Fruit fly (Drosophila melanogaster) whole organism, wandering third instar larva: ENCODE results near the gene iav.

ENCODE experiments used
- Abd-B ChIP-seq: fragments of >200 bp; optimal IDR thresholded peaks from 2 replicates; lab custom pipeline; 2017; ENCODE audit warnings: missing biosample characterization, missing genetic modification characterization
- CG32264 ChIP-seq: fragments of 200-800 bp; sonication (Bioruptor generic); optimal IDR thresholded peaks from 2 replicates; lab custom pipeline; 2016; ENCODE audit warnings: missing biosample characterization, missing genetic modification characterization
- CG9705 ChIP-seq: fragments of 200-800 bp; sonication (Bioruptor generic); optimal IDR thresholded peaks from 2 replicates; lab custom pipeline; 2018; ENCODE audit warnings: missing biosample characterization, mild to moderate bottlenecking, missing genetic modification characterization
- CrebA ChIP-seq: fragments of 200-800 bp; sonication (Bioruptor generic); optimal IDR thresholded peaks from 2 replicates; lab custom pipeline; 2016; ENCODE audit warnings: missing biosample characterization, mild to moderate bottlenecking, missing genetic modification characterization, borderline replicate concordance
- Dfd ChIP-seq: fragments of >200 bp; optimal IDR thresholded peaks from 2 replicates; lab custom pipeline; 2017; ENCODE audit warnings: missing biosample characterization, missing genetic modification characterization
- Dif ChIP-seq: fragments of 200-275, 200-300 bp; sonication (Bioruptor generic); optimal IDR thresholded peaks from 2 replicates; lab custom pipeline; 2018; ENCODE audit warnings: missing biosample characterization, missing genetic modification characterization; ENCODE audit not compliant: partially characterized antibody
- GATAd ChIP-seq: sonication (Bioruptor generic); optimal IDR thresholded peaks from 2 replicates; lab custom pipeline; 2016; ENCODE audit warnings: missing biosample characterization, missing genetic modification characterization
- HLH106 ChIP-seq: fragments of 200-800 bp; optimal IDR thresholded peaks from 3 replicates; lab custom pipeline; 2019; ENCODE audit warnings: missing biosample characterization, mild to moderate bottlenecking, missing genetic modification characterization, moderate library complexity
- Hnf4 ChIP-seq: fragments of 200-800 bp; sonication (Bioruptor generic); optimal IDR thresholded peaks from 2 replicates; lab custom pipeline; 2016; ENCODE audit warnings: missing biosample characterization, mild to moderate bottlenecking, missing genetic modification characterization
- Hr78 ChIP-seq: fragments of >200 bp; optimal IDR thresholded peaks from 2 replicates; lab custom pipeline; 2017; ENCODE audit warnings: missing biosample characterization, missing genetic modification characterization
- Hr83 ChIP-seq: fragments of 200-300 bp; sonication (Bioruptor generic); optimal IDR thresholded peaks from 2 replicates; lab custom pipeline; 2016; ENCODE audit warnings: missing biosample characterization, mild to moderate bottlenecking, missing genetic modification characterization, moderate library complexity; ENCODE audit not compliant: poor library complexity, severe bottlenecking
- Jra ChIP-seq: sonication (Bioruptor generic); optimal IDR thresholded peaks from 2 replicates; lab custom pipeline; 2016; ENCODE audit warnings: missing biosample characterization, missing genetic modification characterization
- Mio ChIP-seq: sonication (Bioruptor generic); optimal IDR thresholded peaks from 2 replicates; lab custom pipeline; 2016; ENCODE audit warnings: missing biosample characterization, missing genetic modification characterization
- Myc ChIP-seq: fragments of >200 bp; optimal IDR thresholded peaks from 2 replicates; lab custom pipeline; 2017
- N ChIP-seq: fragments of >200 bp; optimal IDR thresholded peaks from 2 replicates; lab custom pipeline; 2018; ENCODE audit warnings: missing biosample characterization, missing external identifiers, missing genetic modification characterization
- OdsH ChIP-seq: fragments of 200-800 bp; sonication (Bioruptor generic); optimal IDR thresholded peaks from 2 replicates; lab custom pipeline; 2016; ENCODE audit warnings: missing biosample characterization, mild to moderate bottlenecking, missing genetic modification characterization
- Rel ChIP-seq, 2 experiments: fragments of 200-800 bp; sonication (Bioruptor generic) in 1 of 2; optimal IDR thresholded peaks; 2 replicates in 1 of 2; 3 replicates in 1 of 2; lab custom pipeline; 2016 to 2019; ENCODE audit warnings: mild to moderate bottlenecking in 2 of 2, missing biosample characterization in 2 of 2, missing genetic modification characterization in 2 of 2, moderate library complexity in 1 of 2
- Sp1 ChIP-seq: fragments of 200-800 bp; sonication (Bioruptor generic); optimal IDR thresholded peaks from 3 replicates; lab custom pipeline; 2019; ENCODE audit warnings: missing biosample characterization, mild to moderate bottlenecking, missing genetic modification characterization, moderate library complexity
- Vsx2 ChIP-seq: fragments of 200-300, 225-300 bp; sonication (Bioruptor generic); optimal IDR thresholded peaks from 2 replicates; lab custom pipeline; 2018; ENCODE audit warnings: missing biosample characterization, missing genetic modification characterization; ENCODE audit not compliant: partially characterized antibody
- br ChIP-seq: fragments of 200-800 bp; sonication (Bioruptor generic); optimal IDR thresholded peaks from 2 replicates; lab custom pipeline; 2016; ENCODE audit warnings: missing biosample characterization, missing genetic modification characterization
- brk ChIP-seq: fragments of 200-800 bp; sonication (Bioruptor generic); optimal IDR thresholded peaks from 2 replicates; lab custom pipeline; 2016; ENCODE audit warnings: missing biosample characterization, mild to moderate bottlenecking, missing genetic modification characterization
- dl ChIP-seq, 2 experiments: fragments of 175-275, 200-275 bp in 1 of 2; fragments of 200-275 bp in 1 of 2; sonication (Bioruptor generic); optimal IDR thresholded peaks; lab custom pipeline; 2018; ENCODE audit warnings: mild to moderate bottlenecking in 2 of 2, missing biosample characterization in 2 of 2, missing genetic modification characterization in 2 of 2, moderate library complexity in 2 of 2; ENCODE audit not compliant: partially characterized antibody in 2 of 2, insufficient read depth in 1 of 2
- dmrt93B ChIP-seq: fragments of 200-800 bp; sonication (Bioruptor generic); optimal IDR thresholded peaks from 2 replicates; lab custom pipeline; 2018; ENCODE audit warnings: missing biosample characterization, mild to moderate bottlenecking, missing genetic modification characterization
- dsf ChIP-seq: sonication (Bioruptor generic); optimal IDR thresholded peaks from 2 replicates; lab custom pipeline; 2016; ENCODE audit warnings: missing biosample characterization, missing genetic modification characterization, borderline replicate concordance
- ey ChIP-seq: fragments of 200-800 bp; sonication (Bioruptor generic); optimal IDR thresholded peaks from 2 replicates; lab custom pipeline; 2016; ENCODE audit warnings: missing biosample characterization, missing genetic modification characterization
- foxo ChIP-seq, 2 experiments: fragments of 200-800 bp; sonication (Bioruptor generic); optimal IDR thresholded peaks; 2 replicates in 1 of 2; 3 replicates in 1 of 2; lab custom pipeline; 2016 to 2017; ENCODE audit warnings: missing biosample characterization in 2 of 2, missing genetic modification characterization in 2 of 2
- fru ChIP-seq: fragments of 200-800 bp; sonication (Bioruptor generic); optimal IDR thresholded peaks from 3 replicates; lab custom pipeline; 2016; ENCODE audit warnings: missing biosample characterization, mild to moderate bottlenecking, missing genetic modification characterization
- h ChIP-seq: fragments of 200-800 bp; sonication (Bioruptor generic); optimal IDR thresholded peaks from 3 replicates; lab custom pipeline; 2016; ENCODE audit warnings: missing biosample characterization, mild to moderate bottlenecking, missing genetic modification characterization
- jim ChIP-seq: fragments of 175-275, 200-325 bp; sonication (Bioruptor generic); optimal IDR thresholded peaks from 2 replicates; lab custom pipeline; 2016; ENCODE audit warnings: missing biosample characterization, mild to moderate bottlenecking, missing genetic modification characterization
- lola ChIP-seq: fragments of >200 bp; optimal IDR thresholded peaks from 2 replicates; lab custom pipeline; 2017; ENCODE audit warnings: missing biosample characterization, missing genetic modification characterization
- pan ChIP-seq: fragments of >200 bp; optimal IDR thresholded peaks from 2 replicates; lab custom pipeline; 2017
- psq ChIP-seq: fragments of 200-800 bp; sonication (Bioruptor generic); optimal IDR thresholded peaks from 3 replicates; lab custom pipeline; 2017; ENCODE audit warnings: missing biosample characterization, mild to moderate bottlenecking, missing genetic modification characterization, moderate library complexity
- rgr ChIP-seq: fragments of 200-800 bp; sonication (Bioruptor generic); optimal IDR thresholded peaks from 3 replicates; lab custom pipeline; 2016; ENCODE audit warnings: missing biosample characterization, mild to moderate bottlenecking, missing genetic modification characterization
- sage ChIP-seq: fragments of 200-800 bp; sonication (Bioruptor generic); optimal IDR thresholded peaks from 2 replicates; lab custom pipeline; 2016; ENCODE audit warnings: missing biosample characterization, mild to moderate bottlenecking, missing genetic modification characterization
- sv ChIP-seq: fragments of 200-800 bp; sonication (Bioruptor generic); optimal IDR thresholded peaks from 3 replicates; lab custom pipeline; 2016; ENCODE audit warnings: missing biosample characterization, missing genetic modification characterization
- tai ChIP-seq: sonication (Bioruptor generic); optimal IDR thresholded peaks from 2 replicates; lab custom pipeline; 2016; ENCODE audit warnings: missing biosample characterization, missing genetic modification characterization
- usp ChIP-seq: fragments of >200 bp; optimal IDR thresholded peaks from 2 replicates; lab custom pipeline; 2017; ENCODE audit warnings: missing biosample characterization, missing genetic modification characterization
- woc ChIP-seq: sonication (Bioruptor generic); optimal IDR thresholded peaks from 2 replicates; lab custom pipeline; 2016; ENCODE audit warnings: missing biosample characterization, mild to moderate bottlenecking, missing genetic modification characterization

iav gene

dm6 chrX:6855366-6856200 lies 41.8 kb downstream of the iav start (continued):
- TF ChIP-seq Vsx2 (GFP tag; lab: Kevin White, UChicago) = peak; percentile 60
- peak; percentile 91 for TF ChIP-seq br (GFP tag; lab: Kevin White, UChicago)
- TF ChIP-seq, all 38 proteins: peak for 22

dm6 chrX:6856332-6856995 lies 42.7 kb downstream of the iav start:
- TF ChIP-seq Rel (GFP tag; optimal IDR thresholded peaks at IDR 0.05; lab: Kevin White, UChicago) (no peak), Rel (tag; optimal IDR thresholded peaks at IDR 0.05; lab: Kevin White, UChicago) (peak; percentile 6), N (GFP tag; lab: Kevin White, UChicago) (no peak), Myc (no peak), Abd-B (GFP tag; lab: Kevin White, UChicago) (no peak), Jra (no peak), Dif (GFP tag; lab: Kevin White, UChicago) (no peak), dl (GFP tag; optimal IDR thresholded peaks at IDR 0.05; lab: Kevin White, UChicago; ENCODE audit: insufficient read depth in 1 of 2, partially characterized antibody in 2 of 2) (no peak), Hr83 (GFP tag; lab: Kevin White, UChicago) (no peak), Hnf4 (GFP tag; lab: Kevin White, UChicago) (peak; percentile 30), jim (no peak), Sp1 (GFP tag; lab: Kevin White, UChicago) (peak; percentile 62), Hr78 (GFP tag; lab: Kevin White, UChicago) (no peak), CrebA (GFP tag; lab: Kevin White, UChicago) (no peak), tai (no peak), CG32264 (GFP tag; lab: Kevin White, UChicago) (peak; percentile 15), GATAd (GFP tag; lab: Kevin White, UChicago) (no peak), sage (no peak), foxo (GFP tag; optimal IDR thresholded peaks at IDR 0.05; lab: Kevin White, UChicago) (peak in 1 of 2 experiments; percentile 61), usp (GFP tag; lab: Kevin White, UChicago) (no peak), OdsH (GFP tag; lab: Kevin White, UChicago) (peak; percentile 25), dmrt93B (GFP tag; lab: Kevin White, UChicago) (peak; percentile 31), fru (GFP tag; lab: Kevin White, UChicago) (peak; percentile 48), br (GFP tag; lab: Kevin White, UChicago) (peak; percentile 29), Mio (GFP tag; lab: Kevin White, UChicago) (no peak), sv (no peak), dsf (GFP tag; lab: Kevin White, UChicago) (no peak), Vsx2 (GFP tag; lab: Kevin White, UChicago) (no peak), woc (GFP tag; lab: Kevin White, UChicago) (peak; percentile 11), HLH106 (tag; lab: Kevin White, UChicago) (peak; percentile 71), CG9705 (peak; percentile 40), psq (GFP tag; lab: Kevin White, UChicago) (peak; percentile 25), brk (GFP tag; lab: Kevin White, UChicago) (no peak), rgr (GFP tag; lab: Kevin White, UChicago) (peak; percentile 38), Dfd (GFP tag; lab: Kevin White, UChicago) (no peak), h (GFP tag; lab: Kevin White, UChicago) (peak; percentile 52), lola (GFP tag; lab: Kevin White, UChicago) (no peak), ey (peak; percentile 54), pan (lab: Kevin White, UChicago) (no peak)
